Worm (Caenorhabditis elegans) whole organism, L1 larva: ENCODE measurements around the gene Y39A3CL.4.

ENCODE experiments used
- C04F5.9 ChIP-seq: sonication (generic microtip); optimal IDR thresholded peaks from 2 replicates; lab custom pipeline; 2016; ENCODE audit warnings: missing genetic modification characterization, missing compliant biosample characterization
- Y116A8C.19 ChIP-seq: sonication (generic microtip); optimal IDR thresholded peaks from 2 replicates; lab custom pipeline; 2016; ENCODE audit warnings: missing compliant biosample characterization, missing genetic modification characterization, borderline replicate concordance
- ama-1 ChIP-seq: fragments of 150-350 bp; optimal IDR thresholded peaks from 2 replicates; lab custom pipeline; 2014
- ceh-8 ChIP-seq: fragments of 200-800 bp; sonication (Bioruptor generic); optimal IDR thresholded peaks from 2 replicates; lab custom pipeline; 2018; ENCODE audit warnings: mild to moderate bottlenecking, missing genetic modification characterization, moderate library complexity, missing compliant biosample characterization
- ceh-82 ChIP-seq, 3 experiments: fragments of 150-350 bp in 1 of 3; sonication (generic microtip) in 2 of 3; optimal IDR thresholded peaks; 2 replicates each; lab custom pipeline; 2014 to 2017; ENCODE audit warnings: missing biosample characterization in 3 of 3, missing genetic modification characterization in 3 of 3
- ceh-88 ChIP-seq: fragments of 200-800 bp; sonication (Bioruptor generic); IDR thresholded peaks from 2 replicates; pipeline ENCODE4 v1.3.6; 2022; ENCODE audit warnings: missing genetic modification characterization, missing compliant biosample characterization
- ceh-90 ChIP-seq: sonication (generic microtip); optimal IDR thresholded peaks from 2 replicates; lab custom pipeline; 2016; ENCODE audit warnings: missing genetic modification characterization, missing compliant biosample characterization
- ces-1 ChIP-seq: fragments of 150-350 bp; optimal IDR thresholded peaks from 2 replicates; lab custom pipeline; 2014; ENCODE audit warnings: missing biosample characterization, missing genetic modification reagents, missing genetic modification characterization
- dpl-1 ChIP-seq, 3 experiments: fragments of 150-350 bp in 2 of 3; sonication (generic microtip) in 1 of 3; optimal IDR thresholded peaks; 2 replicates each; lab custom pipeline; 2014 to 2017; ENCODE audit warnings: missing biosample characterization in 3 of 3, missing genetic modification characterization in 3 of 3, missing genetic modification reagents in 3 of 3
- efl-1 ChIP-seq, 4 experiments: fragments of 150-350 bp; optimal IDR thresholded peaks in 3 of 4; peaks in 1 of 4; 1 replicate in 1 of 4; 2 replicates in 3 of 4; lab custom pipeline; 2014; ENCODE audit warnings: missing biosample characterization in 2 of 4, missing genetic modification characterization in 2 of 4, missing genetic modification reagents in 2 of 4
- egl-27 ChIP-seq, 2 experiments: fragments of 150-350 bp in 1 of 2; sonication (generic microtip); optimal IDR thresholded peaks; 3 replicates each; lab custom pipeline; 2017 to 2018; ENCODE audit warnings: missing biosample characterization in 2 of 2, missing genetic modification characterization in 2 of 2, missing genetic modification reagents in 2 of 2
- elt-3 ChIP-seq, 6 experiments: fragments of 150-350 bp in 1 of 6; sonication (generic microtip); optimal IDR thresholded peaks; 2 replicates each; lab custom pipeline; 2017 to 2018; ENCODE audit warnings: missing biosample characterization in 6 of 6, missing genetic modification characterization in 6 of 6, inconsistent platforms in 1 of 6
- ets-5 ChIP-seq: fragments of 200-800 bp; sonication (Bioruptor generic); IDR thresholded peaks from 2 replicates; pipeline ENCODE4 v1.3.6; 2022; ENCODE audit warnings: missing genetic modification characterization, missing compliant biosample characterization
- fkh-10 ChIP-seq: sonication (generic microtip); optimal IDR thresholded peaks from 2 replicates; lab custom pipeline; 2017; ENCODE audit warnings: missing biosample characterization, missing genetic modification reagents, missing genetic modification characterization
- fkh-8 ChIP-seq: sonication (generic microtip); optimal IDR thresholded peaks from 2 replicates; lab custom pipeline; 2016; ENCODE audit warnings: mild to moderate bottlenecking, missing genetic modification characterization, missing compliant biosample characterization
- grh-1 ChIP-seq: fragments of 200-800 bp; sonication (Bioruptor generic); IDR thresholded peaks from 2 replicates; pipeline ENCODE4 v1.3.6; 2022; ENCODE audit warnings: missing genetic modification reagents, missing genetic modification characterization, missing compliant biosample characterization
- hlh-4 ChIP-seq: sonication (generic microtip); optimal IDR thresholded peaks from 2 replicates; lab custom pipeline; 2016; ENCODE audit warnings: mild to moderate bottlenecking, missing genetic modification characterization, missing compliant biosample characterization
- irx-1 ChIP-seq: sonication (generic microtip); optimal IDR thresholded peaks from 2 replicates; lab custom pipeline; 2016; ENCODE audit warnings: missing genetic modification characterization, missing compliant biosample characterization
- lin-14 ChIP-seq: fragments of 200-800 bp; sonication (Bioruptor generic); optimal IDR thresholded peaks from 2 replicates; lab custom pipeline; 2018; ENCODE audit warnings: mild to moderate bottlenecking, missing genetic modification characterization, moderate library complexity, missing compliant biosample characterization
- lin-15B ChIP-seq: fragments of 150-350 bp; sonication (generic microtip); optimal IDR thresholded peaks from 3 replicates; lab custom pipeline; 2014; ENCODE audit warnings: missing biosample characterization, missing genetic modification characterization
- lin-35 ChIP-seq, 2 experiments: fragments of 150-350 bp; optimal IDR thresholded peaks; 2 replicates each; lab custom pipeline; 2014; ENCODE audit warnings: missing biosample characterization in 2 of 2, missing genetic modification characterization in 2 of 2, missing genetic modification reagents in 2 of 2
- lin-39 ChIP-seq: fragments of 150-350 bp; optimal IDR thresholded peaks from 2 replicates; lab custom pipeline; 2014; ENCODE audit warnings: missing biosample characterization, missing genetic modification reagents, missing genetic modification characterization
- lir-3 ChIP-seq: sonication (generic microtip); optimal IDR thresholded peaks from 2 replicates; lab custom pipeline; 2016; ENCODE audit warnings: mild to moderate bottlenecking, missing genetic modification characterization, moderate library complexity, missing compliant biosample characterization; ENCODE audit not compliant: poor library complexity
- mdl-1 ChIP-seq, 2 experiments: fragments of 150-350 bp; optimal IDR thresholded peaks; 2 replicates each; lab custom pipeline; 2014 to 2017; ENCODE audit warnings: missing biosample characterization in 2 of 2, missing genetic modification characterization in 2 of 2, inconsistent platforms in 1 of 2
- mef-2 ChIP-seq: fragments of 150-350 bp; optimal IDR thresholded peaks from 2 replicates; lab custom pipeline; 2014; ENCODE audit warnings: missing biosample characterization, missing genetic modification characterization
- nhr-12 ChIP-seq: sonication (generic microtip); optimal IDR thresholded peaks from 2 replicates; lab custom pipeline; 2017; ENCODE audit warnings: missing biosample characterization, missing genetic modification characterization
- nhr-19 ChIP-seq: fragments of 200-800 bp; sonication (Bioruptor generic); conservative IDR thresholded peaks from 2 replicates; pipeline ENCODE4 v1.3.6; 2022; ENCODE audit warnings: missing genetic modification characterization, missing compliant biosample characterization
- nhr-20 ChIP-seq: sonication (generic microtip); optimal IDR thresholded peaks from 2 replicates; lab custom pipeline; 2016; ENCODE audit warnings: mild to moderate bottlenecking, missing genetic modification characterization, missing compliant biosample characterization
- nhr-47 ChIP-seq: sonication (generic microtip); optimal IDR thresholded peaks from 2 replicates; lab custom pipeline; 2016; ENCODE audit warnings: mild to moderate bottlenecking, missing genetic modification characterization, moderate library complexity, missing compliant biosample characterization
- nhr-77 ChIP-seq: fragments of 150-350 bp; optimal IDR thresholded peaks from 2 replicates; lab custom pipeline; 2014; ENCODE audit warnings: missing biosample characterization, missing genetic modification characterization
- nhr-90 ChIP-seq: sonication (generic microtip); optimal IDR thresholded peaks from 2 replicates; lab custom pipeline; 2016; ENCODE audit warnings: mild to moderate bottlenecking, missing genetic modification characterization, missing compliant biosample characterization; ENCODE audit not compliant: poor library complexity
- pag-3 ChIP-seq: sonication (generic microtip); optimal IDR thresholded peaks from 2 replicates; lab custom pipeline; 2017; ENCODE audit warnings: missing genetic modification characterization, mild to moderate bottlenecking, missing compliant biosample characterization, antibody characterized with exemption, borderline replicate concordance; ENCODE audit not compliant: insufficient read depth
- pqm-1 ChIP-seq: sonication (generic microtip); optimal IDR thresholded peaks from 3 replicates; lab custom pipeline; 2017; ENCODE audit warnings: missing biosample characterization, missing genetic modification characterization
- rnt-1 ChIP-seq: sonication (generic microtip); optimal IDR thresholded peaks from 2 replicates; lab custom pipeline; 2016; ENCODE audit warnings: mild to moderate bottlenecking, missing genetic modification characterization, moderate library complexity, missing compliant biosample characterization
- skn-1 ChIP-seq: fragments of 150-350 bp; optimal IDR thresholded peaks from 2 replicates; lab custom pipeline; 2014; ENCODE audit warnings: missing biosample characterization, missing genetic modification characterization
- snu-23 ChIP-seq: sonication (generic microtip); optimal IDR thresholded peaks from 2 replicates; lab custom pipeline; 2016; ENCODE audit warnings: missing genetic modification characterization, missing compliant biosample characterization
- sup-37 ChIP-seq: fragments of 200-800 bp; sonication (Bioruptor generic); optimal IDR thresholded peaks from 2 replicates; lab custom pipeline; 2018; ENCODE audit warnings: mild to moderate bottlenecking, missing genetic modification characterization, missing compliant biosample characterization
- unc-30 ChIP-seq: sonication (generic microtip); optimal IDR thresholded peaks from 2 replicates; lab custom pipeline; 2017; ENCODE audit warnings: missing biosample characterization, missing genetic modification characterization
- vab-15 ChIP-seq: sonication (generic microtip); optimal IDR thresholded peaks from 2 replicates; lab custom pipeline; 2017; ENCODE audit warnings: missing genotype, mild to moderate bottlenecking, missing genetic modification characterization, missing compliant biosample characterization
- ztf-11 ChIP-seq, 2 experiments: sonication (generic microtip); optimal IDR thresholded peaks; 2 replicates each; lab custom pipeline; 2016 to 2017; ENCODE audit warnings: missing genetic modification characterization in 2 of 2, missing biosample characterization in 1 of 2, missing compliant biosample characterization in 1 of 2

Gene Y39A3CL.4

ce11 chrIII:1777468-1777867, 401 bp downstream of the Y39A3CL.4 start, which contains the start of gene Y39A3CL.3 (continued):
- peak in 2 of 3 experiments; percentile 28 to 59 for TF ChIP-seq ceh-82 (tag; optimal IDR thresholded peaks at IDR 0.05; lab: Kevin White, UChicago)
- TF ChIP-seq grh-1 = no peak

ce11 chrIII:1769993-1770392, 7.9 kb downstream of the Y39A3CL.4 start, which contains the start of gene tbx-43:
Gene tbx-43 (minus strand): TSS chrIII:1770093.
- no peak for TF ChIP-seq efl-1 (optimal IDR thresholded peaks at IDR 0.05; lab: Kevin White, UChicago)
- TF ChIP-seq efl-1 (GFP tag; optimal IDR thresholded peaks at IDR 0.05 in 1 of 2; lab: Kevin White, UChicago) = peak in 1 of 2 experiments; percentile 38
- no peak for TF ChIP-seq nhr-19 (GFP tag; lab: Robert Waterston, UW)
- TF ChIP-seq, all 84 proteins: peak for 1

- TF ChIP-seq lin-15B (tag; lab: Kevin White, UChicago) (no peak), lin-35 (GFP tag; optimal IDR thresholded peaks at IDR 0.05; lab: Kevin White, UChicago) (no peak), egl-27 (tag; optimal IDR thresholded peaks at IDR 0.05; lab: Kevin White, UChicago) (no peak), pag-3 (tag; lab: Kevin White, UChicago) (no peak), pqm-1 (tag; lab: Kevin White, UChicago) (no peak), ceh-90 (tag; lab: Kevin White, UChicago) (no peak), nhr-20 (tag; lab: Kevin White, UChicago) (no peak), unc-30 (tag; lab: Kevin White, UChicago) (no peak), ces-1 (GFP tag; lab: Kevin White, UChicago) (no peak), lin-14 (no peak), ceh-88 (GFP tag; lab: Robert Waterston, UW) (no peak), lir-3 (tag; lab: Kevin White, UChicago) (no peak), mdl-1 (tag; optimal IDR thresholded peaks at IDR 0.05; lab: Kevin White, UChicago) (no peak), ztf-11 (tag; optimal IDR thresholded peaks at IDR 0.05; lab: Kevin White, UChicago) (no peak), mef-2 (tag; lab: Kevin White, UChicago) (no peak), ceh-8 (no peak), nhr-12 (tag; lab: Kevin White, UChicago) (no peak), vab-15 (tag; lab: Kevin White, UChicago) (no peak), dpl-1 (GFP tag; optimal IDR thresholded peaks at IDR 0.05; lab: Kevin White, UChicago) (no peak), C04F5.9 (tag; lab: Kevin White, UChicago) (no peak)
- TF ChIP-seq, all 84 proteins: peak for 0
Measured at ce11 chrIII:1764463-1764862, 13.4 kb downstream of the Y39A3CL.4 start.

ce11 chrIII:1763222-1763621, 14.6 kb downstream of the Y39A3CL.4 start, which contains the start of gene cnc-6:
Gene cnc-6 (plus strand): TSS chrIII:1763522.
- TF ChIP-seq efl-1 (optimal IDR thresholded peaks at IDR 0.05; lab: Kevin White, UChicago) (no peak), efl-1 (GFP tag; optimal IDR thresholded peaks at IDR 0.05 in 1 of 2; lab: Kevin White, UChicago) (peak in 1 of 2 experiments; percentile 70), lin-39 (no peak), rnt-1 (tag; lab: Kevin White, UChicago) (no peak), ceh-90 (tag; lab: Kevin White, UChicago) (no peak), vab-15 (tag; lab: Kevin White, UChicago) (no peak), nhr-47 (tag; lab: Kevin White, UChicago) (no peak)

- TF ChIP-seq vab-15 (tag; lab: Kevin White, UChicago) (no peak), pqm-1 (tag; lab: Kevin White, UChicago) (no peak), fkh-8 (tag; lab: Kevin White, UChicago) (no peak)
Measured at ce11 chrIII:1758632-1759031, 19.2 kb downstream of the Y39A3CL.4 start, which contains the start of gene Y46E12A.2. Gene Y46E12A.2 (plus strand): TSS chrIII:1758932.

- TF ChIP-seq ama-1 (lab: Kevin White, UChicago) (no peak), irx-1 (tag; lab: Kevin White, UChicago) (no peak), hlh-4 (no peak), nhr-20 (tag; lab: Kevin White, UChicago) (no peak), Y116A8C.19 (tag; lab: Kevin White, UChicago) (no peak), ets-5 (GFP tag; lab: Robert Waterston, UW) (no peak), ceh-8 (no peak), pag-3 (tag; lab: Kevin White, UChicago) (no peak), snu-23 (GFP tag; lab: Kevin White, UChicago) (no peak), elt-3 (tag; optimal IDR thresholded peaks at IDR 0.05; lab: Kevin White, UChicago) (no peak), fkh-8 (tag; lab: Kevin White, UChicago) (no peak), skn-1 (tag; lab: Kevin White, UChicago) (no peak), nhr-77 (tag; lab: Kevin White, UChicago) (no peak), pqm-1 (tag; lab: Kevin White, UChicago) (no peak), fkh-10 (GFP tag; lab: Kevin White, UChicago) (no peak), sup-37 (GFP tag; lab: Kevin White, UChicago) (no peak), nhr-90 (tag; lab: Kevin White, UChicago) (no peak)
Measured at ce11 chrIII:1758151-1758550, 19.7 kb downstream of the Y39A3CL.4 start, which contains the start of gene Y46E12A.5. Gene Y46E12A.5 (minus strand): TSS chrIII:1758251.
